Fruit fly (Drosophila melanogaster): ENCODE measurements around the gene Sbat.
A peak's percentile ranks its signal among the peaks of the same experiment; 100 is the strongest.

Gene Sbat

DNA sequence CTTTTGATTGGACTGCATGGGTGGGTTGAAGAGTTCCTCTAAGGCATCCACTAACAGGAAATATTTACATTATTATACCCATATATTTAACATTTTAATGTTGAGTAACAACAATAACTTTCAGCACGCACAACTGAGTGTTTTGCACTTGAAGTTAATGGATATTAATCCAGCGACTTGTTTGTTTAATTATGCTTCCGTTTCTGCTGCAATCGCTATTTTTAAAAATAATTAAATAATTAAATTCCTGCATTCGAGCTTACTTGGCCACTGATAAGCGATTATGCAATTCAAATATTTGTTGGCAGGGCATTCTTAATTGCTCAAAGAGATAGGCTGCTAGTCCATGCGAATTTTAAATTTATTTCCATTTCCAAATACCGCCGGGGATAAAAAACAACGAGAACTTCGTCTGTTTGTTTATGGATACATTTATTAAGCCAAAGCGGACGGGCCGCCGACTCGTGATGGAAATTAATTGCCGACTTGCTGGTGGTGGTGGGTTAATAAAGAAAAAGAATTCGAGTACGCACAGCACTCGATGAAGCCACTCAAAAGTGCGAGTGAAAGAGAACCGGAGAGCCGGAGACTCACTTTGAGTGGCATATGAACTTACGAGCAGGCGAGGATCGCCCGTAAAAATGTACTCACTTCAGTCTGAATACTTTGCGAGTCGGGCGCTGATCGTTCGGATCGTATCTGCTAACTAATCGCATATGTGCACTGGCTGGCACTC lies 16.1 kb upstream of the Sbat start (continued):
- TF ChIP-seq CG1647 (GFP tag; optimal IDR thresholded peaks at IDR 0.05) (no peak), pzg (GFP tag; optimal IDR thresholded peaks at IDR 0.05) (no peak), CG14860 (GFP tag; IDR thresholded peaks at IDR 0.05; ENCODE audit: partially characterized antibody) (no peak), zen2 (GFP tag; IDR thresholded peaks at IDR 0.05; ENCODE audit: partially characterized antibody) (no peak; the same call in 1 of the 3 replicates), Dp (GFP tag; optimal IDR thresholded peaks at IDR 0.05) (no peak), row (GFP tag; IDR thresholded peaks at IDR 0.05) (no peak), gem (tag; optimal IDR thresholded peaks at IDR 0.05) (no peak), cato (GFP tag; optimal IDR thresholded peaks at IDR 0.05; ENCODE audit: borderline replicate concordance) (no peak), gro (GFP tag; optimal IDR thresholded peaks at IDR 0.05) (peak; percentile 17), tio (GFP tag; optimal IDR thresholded peaks at IDR 0.05) (no peak), chm (GFP tag; IDR thresholded peaks at IDR 0.05) (peak; percentile 68; the same call in 1 of the 2 replicates), PHDP (tag; optimal IDR thresholded peaks at IDR 0.05) (no peak), CG7357 (GFP tag; IDR thresholded peaks at IDR 0.05) (no peak), dysf (GFP tag; IDR thresholded peaks at IDR 0.05) (no peak), NfI (GFP tag; optimal IDR thresholded peaks at IDR 0.05) (peak; percentile 1), dan (GFP tag; IDR thresholded peaks at IDR 0.05) (no peak), lola (GFP tag; optimal IDR thresholded peaks at IDR 0.05) (peak in 1 of 3 experiments; percentile 1), mirr (GFP tag; optimal IDR thresholded peaks at IDR 0.05) (peak; percentile 13), CTCF (GFP tag; optimal IDR thresholded peaks at IDR 0.05) (no peak), gce (GFP tag; IDR thresholded peaks at IDR 0.05) (no peak; the same call in 2 of the 3 replicates), Fer1 (GFP tag; optimal IDR thresholded peaks at IDR 0.05) (peak; percentile 22), Stat92E (GFP tag; optimal IDR thresholded peaks at IDR 0.05) (peak in 1 of 3 experiments; percentile 47), Dll (GFP tag; IDR thresholded peaks at IDR 0.05; ENCODE audit: partially characterized antibody) (peak; percentile 48; the same call in 1 of the 4 replicates), vvl (GFP tag; IDR thresholded peaks at IDR 0.05) (peak; percentile 58; the same call in 1 of the 2 replicates), org-1 (GFP tag; optimal IDR thresholded peaks at IDR 0.05) (no peak), Hr3 (GFP tag; optimal IDR thresholded peaks at IDR 0.05) (no peak), sens (GFP tag) (peak; percentile 47), HLH3B (GFP tag; IDR thresholded peaks at IDR 0.05) (0 out of 2 replicates have a peak, but pooled peaks have one; percentile 6), CG6175 (GFP tag; IDR thresholded peaks at IDR 0.05) (no peak), Atf3 (GFP tag; optimal IDR thresholded peaks at IDR 0.05) (no peak), inv (GFP tag; IDR thresholded peaks at IDR 0.05; ENCODE audit: partially characterized antibody) (no peak), disco-r (GFP tag; optimal IDR thresholded peaks at IDR 0.05) (no peak), CG8359 (GFP tag; optimal IDR thresholded peaks at IDR 0.05; ENCODE audit: borderline replicate concordance) (no peak), CG2129 (GFP tag; IDR thresholded peaks at IDR 0.05; ENCODE audit: partially characterized antibody) (no peak), CG8765 (GFP tag; IDR thresholded peaks at IDR 0.05) (no peak), CG9932 (GFP tag; IDR thresholded peaks at IDR 0.05) (no peak), sqz (GFP tag; optimal IDR thresholded peaks at IDR 0.05) (peak; percentile 19), CG15011 (GFP tag; optimal IDR thresholded peaks at IDR 0.05) (no peak), CG11504 (tag; optimal IDR thresholded peaks at IDR 0.05) (no peak), CG8290 (GFP tag; optimal IDR thresholded peaks at IDR 0.05) (no peak), CG8290 (tag; optimal IDR thresholded peaks at IDR 0.05) (peak in 1 of 2 experiments; percentile 32), BEAF-32 (GFP tag; optimal IDR thresholded peaks at IDR 0.05) (no peak), sd (tag; optimal IDR thresholded peaks at IDR 0.05) (peak; percentile 75), CG14965 (GFP tag; optimal IDR thresholded peaks at IDR 0.05; ENCODE audit: borderline replicate concordance) (no peak), CG3281 (GFP tag; optimal IDR thresholded peaks at IDR 0.05) (peak; percentile 22), stc (GFP tag; IDR thresholded peaks at IDR 0.05) (peak; percentile 37; the same call in 1 of the 2 replicates), amos (GFP tag; IDR thresholded peaks at IDR 0.05; ENCODE audit: partially characterized antibody) (peak; percentile 60; the same call in 1 of the 2 replicates), hb (GFP tag; IDR thresholded peaks at IDR 0.05; ENCODE audit: partially characterized antibody) (no peak), shn (GFP tag; optimal IDR thresholded peaks at IDR 0.05) (no peak)
